Worm (Caenorhabditis elegans) whole organism, L1 larva: ENCODE data around the gene pst-2.

ENCODE experiments used
- fkh-10 ChIP-seq: sonication (generic microtip); optimal IDR thresholded peaks from 2 replicates; lab custom pipeline; 2017; ENCODE audit warnings: missing biosample characterization, missing genetic modification reagents, missing genetic modification characterization
- nhr-237 ChIP-seq: fragments of 150-350 bp; optimal IDR thresholded peaks from 2 replicates; lab custom pipeline; 2014; ENCODE audit warnings: missing biosample characterization, missing genetic modification characterization
- nhr-77 ChIP-seq: fragments of 150-350 bp; optimal IDR thresholded peaks from 2 replicates; lab custom pipeline; 2014; ENCODE audit warnings: missing biosample characterization, missing genetic modification characterization
- pqm-1 ChIP-seq: sonication (generic microtip); optimal IDR thresholded peaks from 3 replicates; lab custom pipeline; 2017; ENCODE audit warnings: missing biosample characterization, missing genetic modification characterization
- snpc-4 ChIP-seq: fragments of 150-350 bp; optimal IDR thresholded peaks from 2 replicates; lab custom pipeline; 2014; ENCODE audit warnings: missing biosample characterization, missing genetic modification characterization
- ztf-11 ChIP-seq, 2 experiments: sonication (generic microtip); optimal IDR thresholded peaks; 2 replicates each; lab custom pipeline; 2016 to 2017; ENCODE audit warnings: missing genetic modification characterization in 2 of 2, missing biosample characterization in 1 of 2, missing compliant biosample characterization in 1 of 2

- TF ChIP-seq nhr-237: no peak
- no peak for TF ChIP-seq fkh-10 (GFP tag; lab: Kevin White, UChicago)
- TF ChIP-seq snpc-4: no peak
- TF ChIP-seq nhr-77 (tag; lab: Kevin White, UChicago): no peak
- no peak for TF ChIP-seq ztf-11 (tag; optimal IDR thresholded peaks at IDR 0.05; lab: Kevin White, UChicago)
- no peak for TF ChIP-seq pqm-1 (tag; lab: Kevin White, UChicago)
These were observed 15.0 kb upstream of the pst-2 start for ce11 chrIII:5665278-5665677.
